Fruit fly (Drosophila melanogaster) whole organism, embryonic: ENCODE data around the gene CG5644.

Experiments used
- Adf1 ChIP-seq: fragments of 200-800 bp; sonication (Bioruptor generic); IDR thresholded peaks from 2 replicates; pipeline ENCODE4 v1.3.6; 2022; ENCODE audit warnings: missing biosample characterization, missing genetic modification characterization
- Aef1 ChIP-seq: fragments of 200-800 bp; sonication (Bioruptor generic); IDR thresholded peaks from 3 replicates; pipeline ENCODE4 v1.3.6; 2022; ENCODE audit warnings: missing biosample characterization, missing genetic modification characterization
- Awh ChIP-seq: fragments of 200-800 bp; sonication (Bioruptor generic); IDR thresholded peaks from 2 replicates; pipeline ENCODE4, ENCODE4 v1.3.6; 2022; ENCODE audit warnings: missing biosample characterization, missing genetic modification characterization
- Bgb ChIP-seq: fragments of 200-800 bp; sonication (Bioruptor generic); IDR thresholded peaks from 2 replicates; pipeline ENCODE4 v1.3.6; 2022; ENCODE audit warnings: missing biosample characterization, missing genetic modification characterization; ENCODE audit not compliant: partially characterized antibody
- CG1024 ChIP-seq: fragments of 200-800 bp; sonication (Bioruptor generic); IDR thresholded peaks from 2 replicates; pipeline ENCODE4 v1.3.6; 2022; ENCODE audit warnings: missing biosample characterization, missing genetic modification characterization
- CG10274 ChIP-seq: fragments of 200-800 bp; sonication (Bioruptor generic); optimal IDR thresholded peaks from 3 replicates; lab custom pipeline; 2017; ENCODE audit warnings: missing biosample characterization, mild to moderate bottlenecking, missing genetic modification characterization
- CG10462 ChIP-seq: fragments of 200-800 bp; sonication (Bioruptor generic); optimal IDR thresholded peaks from 2 replicates; lab custom pipeline; 2016; ENCODE audit warnings: missing biosample characterization, missing genetic modification characterization
- CG14965 ChIP-seq: fragments of 200-800 bp; sonication (Bioruptor generic); optimal IDR thresholded peaks from 2 replicates; lab custom pipeline; 2016; ENCODE audit warnings: missing biosample characterization, missing genetic modification characterization, borderline replicate concordance
- CG2202 ChIP-seq: fragments of 200-800 bp; sonication (Bioruptor generic); optimal IDR thresholded peaks from 2 replicates; lab custom pipeline; 2018; ENCODE audit warnings: missing biosample characterization, mild to moderate bottlenecking, missing genetic modification characterization
- CG3726 ChIP-seq: fragments of 200-800 bp; sonication (Bioruptor generic); IDR thresholded peaks from 3 replicates; pipeline ENCODE4, ENCODE4 v1.3.6; 2022; ENCODE audit warnings: missing biosample characterization, missing genetic modification characterization
- CG5953 ChIP-seq: fragments of 200-800 bp; sonication (Bioruptor generic); IDR thresholded peaks from 2 replicates; pipeline ENCODE4 v1.3.6; 2022; ENCODE audit warnings: missing biosample characterization, missing genetic modification characterization
- CG6175 ChIP-seq: fragments of 200-800 bp; sonication (Bioruptor generic); IDR thresholded peaks from 3 replicates; pipeline ENCODE4 v1.3.6; 2022; ENCODE audit warnings: missing biosample characterization, missing genetic modification characterization
- CG6791 ChIP-seq: fragments of 200-800 bp; sonication (Bioruptor generic); IDR thresholded peaks from 3 replicates; pipeline ENCODE4 v1.3.6; 2022; ENCODE audit warnings: missing biosample characterization, missing genetic modification characterization; ENCODE audit not compliant: partially characterized antibody
- CG6854 ChIP-seq: fragments of 200-800 bp; sonication (Bioruptor generic); optimal IDR thresholded peaks from 3 replicates; lab custom pipeline; 2017; ENCODE audit warnings: missing biosample characterization, mild to moderate bottlenecking, missing genetic modification characterization
- Camta ChIP-seq: fragments of 200-800 bp; sonication (Bioruptor generic); optimal IDR thresholded peaks from 2 replicates; lab custom pipeline; 2016; ENCODE audit warnings: missing biosample characterization, missing genetic modification characterization
- Dp ChIP-seq: fragments of 200-800 bp; sonication (Bioruptor generic); optimal IDR thresholded peaks from 2 replicates; lab custom pipeline; 2018; ENCODE audit warnings: missing biosample characterization, mild to moderate bottlenecking, missing genetic modification characterization, moderate library complexity
- Drgx ChIP-seq: fragments of 200-800 bp; sonication (Bioruptor generic); IDR thresholded peaks from 2 replicates; pipeline ENCODE4 v1.3.6; 2022; ENCODE audit warnings: missing biosample characterization, missing genetic modification characterization
- Fer2 ChIP-seq: fragments of 200-800 bp; sonication (Bioruptor generic); optimal IDR thresholded peaks from 2 replicates; lab custom pipeline; 2018; ENCODE audit warnings: missing biosample characterization, mild to moderate bottlenecking, missing genetic modification characterization, moderate library complexity
- H15 ChIP-seq: fragments of 200-800 bp; sonication (Bioruptor generic); IDR thresholded peaks from 3 replicates; pipeline ENCODE4 v1.3.6; 2022; ENCODE audit warnings: missing biosample characterization, missing genetic modification characterization
- Hr39 ChIP-seq: fragments of >200 bp; optimal IDR thresholded peaks from 2 replicates; lab custom pipeline; 2017
- Lhr ChIP-seq: fragments of 200-800 bp; sonication (Bioruptor generic); optimal IDR thresholded peaks from 3 replicates; lab custom pipeline; 2017; ENCODE audit warnings: mild to moderate bottlenecking, missing biosample characterization, missing genetic modification reagents, missing genetic modification characterization
- Med ChIP-seq: fragments of 200-800 bp; sonication (Bioruptor generic); peaks from one replicate; lab custom pipeline; 2016; ENCODE audit warnings: missing biosample characterization, missing genetic modification characterization, mild to moderate bottlenecking, inconsistent platforms, moderate library complexity
- Nf-YB ChIP-seq: fragments of 200-800 bp; sonication (Bioruptor generic); optimal IDR thresholded peaks from 3 replicates; lab custom pipeline; 2019; ENCODE audit warnings: missing biosample characterization, mild to moderate bottlenecking, missing genetic modification characterization, moderate library complexity
- Opbp ChIP-seq: fragments of 200-800 bp; sonication (Bioruptor generic); IDR thresholded peaks from 3 replicates; pipeline ENCODE4 v1.3.6; 2022; ENCODE audit warnings: missing biosample characterization, missing genetic modification characterization; ENCODE audit not compliant: partially characterized antibody
- PHDP ChIP-seq: fragments of 200-800 bp; sonication (Bioruptor generic); optimal IDR thresholded peaks from 3 replicates; lab custom pipeline; 2018; ENCODE audit warnings: missing biosample characterization, mild to moderate bottlenecking, missing genetic modification characterization, moderate library complexity
- Taf1 ChIP-seq: fragments of 200-800 bp; sonication (Bioruptor generic); IDR thresholded peaks from 2 replicates; pipeline ENCODE4 v1.3.6; 2022; ENCODE audit warnings: missing biosample characterization, missing genetic modification characterization
- br ChIP-seq: fragments of >200 bp; optimal IDR thresholded peaks from 2 replicates; lab custom pipeline; 2017
- ci ChIP-seq: fragments of 200-800 bp; sonication (Bioruptor generic); IDR thresholded peaks from 3 replicates; pipeline ENCODE4 v1.3.6; 2022; ENCODE audit warnings: missing biosample characterization, missing genetic modification characterization
- crol ChIP-seq: fragments of 200-800 bp; sonication (Bioruptor generic); IDR thresholded peaks from 2 replicates; pipeline ENCODE4 v1.3.6; 2022; ENCODE audit warnings: missing biosample characterization, missing genetic modification characterization
- da ChIP-seq: fragments of 200-800 bp; sonication (Bioruptor generic); optimal IDR thresholded peaks from 2 replicates; lab custom pipeline; 2016; ENCODE audit warnings: missing biosample characterization, missing genetic modification characterization
- dan ChIP-seq: fragments of 200-800 bp; sonication (Bioruptor generic); IDR thresholded peaks from 2 replicates; pipeline ENCODE4 v1.3.6; 2022; ENCODE audit warnings: missing biosample characterization, missing genetic modification characterization
- danr ChIP-seq: fragments of 200-800 bp; sonication (Bioruptor generic); IDR thresholded peaks from 2 replicates; pipeline ENCODE4 v1.3.6; 2022; ENCODE audit warnings: missing biosample characterization, missing genetic modification characterization
- dmrt11E ChIP-seq: fragments of 200-800 bp; sonication (Bioruptor generic); optimal IDR thresholded peaks from 3 replicates; lab custom pipeline; 2018; ENCODE audit warnings: missing biosample characterization, mild to moderate bottlenecking, missing genetic modification characterization, moderate library complexity
- fu2 ChIP-seq: fragments of 200-800 bp; sonication (Bioruptor generic); optimal IDR thresholded peaks from 2 replicates; lab custom pipeline; 2016; ENCODE audit warnings: missing biosample characterization, missing genetic modification characterization
- her ChIP-seq: fragments of 200-800 bp; sonication (Bioruptor generic); optimal IDR thresholded peaks from 2 replicates; lab custom pipeline; 2016; ENCODE audit warnings: missing biosample characterization, missing genetic modification characterization
- hkb ChIP-seq, 2 experiments: fragments of 200-800 bp in 1 of 2; fragments of >200 bp in 1 of 2; sonication (Bioruptor generic) in 1 of 2; IDR thresholded peaks in 1 of 2; optimal IDR thresholded peaks in 1 of 2; 2 replicates each; pipeline versions ENCODE4 v1.3.6 to Lab custom; 2017 to 2022; ENCODE audit warnings: missing biosample characterization in 1 of 2, missing genetic modification characterization in 1 of 2
- lab ChIP-seq: fragments of 200-800 bp; sonication (Bioruptor generic); optimal IDR thresholded peaks from 3 replicates; lab custom pipeline; 2017; ENCODE audit warnings: missing biosample characterization, missing genetic modification characterization, mild to moderate bottlenecking, moderate library complexity, missing genetic modification reagents
- lov ChIP-seq, 2 experiments: fragments of 200-800 bp in 1 of 2; fragments of >200 bp in 1 of 2; sonication (Bioruptor generic) in 1 of 2; IDR thresholded peaks in 1 of 2; optimal IDR thresholded peaks in 1 of 2; 2 replicates in 1 of 2; 3 replicates in 1 of 2; pipeline versions ENCODE4 v1.3.6 to Lab custom; 2017 to 2022; ENCODE audit warnings: missing biosample characterization in 1 of 2, missing genetic modification characterization in 1 of 2
- nerfin-1 ChIP-seq: fragments of 200-800 bp; sonication (Bioruptor generic); optimal IDR thresholded peaks from 3 replicates; lab custom pipeline; 2019; ENCODE audit warnings: missing biosample characterization, mild to moderate bottlenecking, missing genetic modification characterization, moderate library complexity
- oc ChIP-seq: fragments of 200-800 bp; sonication (Bioruptor generic); optimal IDR thresholded peaks from 2 replicates; lab custom pipeline; 2018; ENCODE audit warnings: missing biosample characterization, mild to moderate bottlenecking, missing genetic modification characterization, moderate library complexity
- pzg ChIP-seq: fragments of 200-800 bp; sonication (Bioruptor generic); optimal IDR thresholded peaks from 3 replicates; lab custom pipeline; 2018; ENCODE audit warnings: missing biosample characterization, mild to moderate bottlenecking, missing genetic modification characterization, moderate library complexity
- salm ChIP-seq: fragments of 200-800 bp; sonication (Bioruptor generic); optimal IDR thresholded peaks from 2 replicates; lab custom pipeline; 2018; ENCODE audit warnings: missing biosample characterization, mild to moderate bottlenecking, missing genetic modification characterization
- sens ChIP-seq: fragments of 200-800 bp; sonication (Bioruptor generic); peaks from one replicate; lab custom pipeline; 2016; ENCODE audit warnings: missing biosample characterization, missing genetic modification characterization
- sna ChIP-seq: fragments of 200-800 bp; sonication (Bioruptor generic); IDR thresholded peaks from 2 replicates; pipeline ENCODE4 v1.3.6; 2022; ENCODE audit warnings: missing biosample characterization, missing genetic modification characterization; ENCODE audit not compliant: partially characterized antibody
- stwl ChIP-seq: fragments of 200-800 bp; sonication (Bioruptor generic); optimal IDR thresholded peaks from 3 replicates; lab custom pipeline; 2018; ENCODE audit warnings: missing biosample characterization, mild to moderate bottlenecking, missing genetic modification characterization, moderate library complexity
- tin ChIP-seq: fragments of 200-800 bp; sonication (Bioruptor generic); optimal IDR thresholded peaks from 3 replicates; lab custom pipeline; 2016; ENCODE audit warnings: missing biosample characterization, missing genetic modification characterization
- zfh1 ChIP-seq: fragments of 200-800 bp; sonication (Bioruptor generic); IDR thresholded peaks from 3 replicates; pipeline ENCODE4 v1.3.6; 2022; ENCODE audit warnings: missing biosample characterization, missing genetic modification characterization

CG5644 gene

dm6 chr3L:8996899-8997685, 17.4 kb upstream of the CG5644 start:
- TF ChIP-seq sens (GFP tag; lab: Kevin White, UChicago) (peak; percentile 55), dmrt11E (tag; lab: Kevin White, UChicago) (no peak), CG6791 (no peak), PHDP (tag; lab: Kevin White, UChicago) (no peak), Nf-YB (GFP tag; lab: Kevin White, UChicago) (no peak), CG1024 (no peak), danr (GFP tag; lab: Robert Waterston, UW) (no peak), Awh (GFP tag; lab: Robert Waterston, UW) (0 out of 2 replicates have a peak, but pooled peaks have one; percentile 24), hkb (optimal IDR thresholded peaks at IDR 0.05; lab: Kevin White, UChicago) (no peak), hkb (GFP tag; IDR thresholded peaks at IDR 0.05; lab: Robert Waterston, UW) (0 out of 2 replicates have a peak, but pooled peaks have one; percentile 24), salm (tag; lab: Kevin White, UChicago) (no peak), her (no peak), CG10274 (GFP tag; lab: Kevin White, UChicago) (no peak), Taf1 (GFP tag; lab: Robert Waterston, UW) (no peak), CG14965 (GFP tag; lab: Kevin White, UChicago) (no peak), nerfin-1 (tag; lab: Kevin White, UChicago) (peak; percentile 16), dan (no peak), CG6854 (GFP tag; lab: Kevin White, UChicago) (peak; percentile 38), Adf1 (GFP tag; lab: Robert Waterston, UW) (peak; percentile 5; the same call in 1 of the 2 replicates), zfh1 (GFP tag; lab: Robert Waterston, UW) (0 out of 3 replicates have a peak, but pooled peaks have one; percentile 15), Med (GFP tag; lab: Kevin White, UChicago) (peak; percentile 75), Drgx (peak; percentile 35; the same call in 1 of the 2 replicates), CG2202 (tag; lab: Kevin White, UChicago) (no peak), Fer2 (tag; lab: Kevin White, UChicago) (no peak), Opbp (GFP tag; lab: Robert Waterston, UW) (peak; percentile 44; the same call in 2 of the 3 replicates), crol (GFP tag; lab: Robert Waterston, UW) (peak; percentile 85), lov (optimal IDR thresholded peaks at IDR 0.05; lab: Kevin White, UChicago) (no peak), lov (GFP tag; IDR thresholded peaks at IDR 0.05; lab: Robert Waterston, UW) (0 out of 3 replicates have a peak, but pooled peaks have one; percentile 48), fu2 (GFP tag; lab: Kevin White, UChicago) (no peak), oc (no peak)
- TF ChIP-seq, all 482 proteins: peak for 12

dm6 chr3L:8996173-8996767, 16.6 kb upstream of the CG5644 start:
- TF ChIP-seq ci (peak; percentile 94), pzg (no peak), sna (GFP tag; lab: Robert Waterston, UW) (no peak), br (lab: Kevin White, UChicago) (no peak), Dp (GFP tag; lab: Kevin White, UChicago) (no peak), H15 (GFP tag; lab: Robert Waterston, UW) (peak; percentile 68; the same call in 2 of the 3 replicates), crol (GFP tag; lab: Robert Waterston, UW) (no peak), Camta (peak; percentile 27), lab (no peak), Lhr (peak; percentile 0), CG5953 (peak; percentile 27; the same call in 1 of the 2 replicates), Hr39 (lab: Kevin White, UChicago) (no peak), Bgb (GFP tag; lab: Robert Waterston, UW) (no peak), CG6175 (GFP tag; lab: Robert Waterston, UW) (no peak), CG10462 (no peak), Aef1 (GFP tag; lab: Robert Waterston, UW) (peak; percentile 44; the same call in 1 of the 3 replicates), tin (GFP tag; lab: Kevin White, UChicago) (peak; percentile 53), da (GFP tag; lab: Kevin White, UChicago) (no peak), stwl (no peak), CG3726 (0 out of 3 replicates have a peak, but pooled peaks have one; percentile 43), danr (GFP tag; lab: Robert Waterston, UW) (0 out of 2 replicates have a peak, but pooled peaks have one; percentile 9)
